Fruit fly (Drosophila melanogaster) whole organism, embryonic: ENCODE measurements around the gene CG5172.
A peak's percentile ranks its signal among the peaks of the same experiment; 100 is the strongest.

Source experiments
- Ada2b ChIP-seq: fragments of 200-800 bp; sonication (Bioruptor generic); IDR thresholded peaks from 2 replicates; pipeline ENCODE4 v1.3.6; 2022; ENCODE audit warnings: missing biosample characterization, missing genetic modification characterization
- Atf3 ChIP-seq: fragments of 200-800 bp; sonication (Bioruptor generic); optimal IDR thresholded peaks from 3 replicates; lab custom pipeline; 2016; ENCODE audit warnings: missing biosample characterization, missing genetic modification characterization
- Atf6 ChIP-seq: fragments of 200-800 bp; sonication (Bioruptor generic); IDR thresholded peaks from 2 replicates; pipeline ENCODE4 v1.3.6; 2022; ENCODE audit warnings: missing biosample characterization, missing genetic modification characterization
- BEAF-32 ChIP-seq: fragments of 200-800 bp; sonication (Bioruptor generic); optimal IDR thresholded peaks from 3 replicates; lab custom pipeline; 2017; ENCODE audit warnings: missing biosample characterization, missing genetic modification characterization, mild to moderate bottlenecking, moderate library complexity, missing genetic modification reagents
- CG10654 ChIP-seq: fragments of 200-800 bp; sonication (Bioruptor generic); optimal IDR thresholded peaks from 2 replicates; lab custom pipeline; 2016; ENCODE audit warnings: missing biosample characterization, missing genetic modification characterization
- CG10959 ChIP-seq: fragments of 200-800 bp; sonication (Bioruptor generic); IDR thresholded peaks from 2 replicates; pipeline ENCODE4 v1.3.6; 2022; ENCODE audit warnings: missing biosample characterization, missing genetic modification characterization
- CG15073 ChIP-seq: fragments of 200-800 bp; sonication (Bioruptor generic); optimal IDR thresholded peaks from 2 replicates; lab custom pipeline; 2016; ENCODE audit warnings: missing biosample characterization, missing genetic modification characterization
- CG17829 ChIP-seq: fragments of 200-800 bp; optimal IDR thresholded peaks from 2 replicates; lab custom pipeline; 2019; ENCODE audit warnings: missing biosample characterization, mild to moderate bottlenecking, missing genetic modification characterization, moderate library complexity
- CG1792 ChIP-seq: fragments of 200-800 bp; sonication (Bioruptor generic); optimal IDR thresholded peaks from 2 replicates; lab custom pipeline; 2016; ENCODE audit warnings: missing biosample characterization, missing genetic modification characterization
- CG18011 ChIP-seq: fragments of 200-800 bp; sonication (Bioruptor generic); optimal IDR thresholded peaks from 2 replicates; lab custom pipeline; 2017; ENCODE audit warnings: missing biosample characterization, missing genetic modification characterization, mild to moderate bottlenecking, moderate library complexity, missing genotype
- CG18476 ChIP-seq: fragments of 200-800 bp; sonication (Bioruptor generic); optimal IDR thresholded peaks from 2 replicates; lab custom pipeline; 2016; ENCODE audit warnings: missing biosample characterization, mild to moderate bottlenecking, missing genetic modification characterization
- CG18619 ChIP-seq: fragments of 200-800 bp; sonication (Bioruptor generic); optimal IDR thresholded peaks from 3 replicates; lab custom pipeline; 2017; ENCODE audit warnings: missing biosample characterization, mild to moderate bottlenecking, missing genetic modification characterization
- CG2875 ChIP-seq: fragments of 200-800 bp; sonication (Bioruptor generic); optimal IDR thresholded peaks from 2 replicates; lab custom pipeline; 2017; ENCODE audit warnings: missing biosample characterization, mild to moderate bottlenecking, missing genetic modification characterization, missing genetic modification reagents
- CG30020 ChIP-seq: fragments of 200-800 bp; optimal IDR thresholded peaks from 2 replicates; lab custom pipeline; 2019; ENCODE audit warnings: missing biosample characterization, mild to moderate bottlenecking, missing genetic modification characterization, moderate library complexity
- CG30403 ChIP-seq: fragments of 200-800 bp; sonication (Bioruptor generic); optimal IDR thresholded peaks from 3 replicates; lab custom pipeline; 2016; ENCODE audit warnings: missing biosample characterization, missing genetic modification characterization
- CG31365 ChIP-seq: fragments of 200-800 bp; sonication (Bioruptor generic); optimal IDR thresholded peaks from 2 replicates; lab custom pipeline; 2018; ENCODE audit warnings: missing biosample characterization, mild to moderate bottlenecking, missing genetic modification characterization
- CG32767 ChIP-seq: fragments of 200-800 bp; sonication (Bioruptor generic); IDR thresholded peaks from 2 replicates; pipeline ENCODE4 v1.3.6; 2022; ENCODE audit warnings: missing biosample characterization, missing genetic modification characterization
- CG3726 ChIP-seq: fragments of 200-800 bp; sonication (Bioruptor generic); IDR thresholded peaks from 3 replicates; pipeline ENCODE4, ENCODE4 v1.3.6; 2022; ENCODE audit warnings: missing biosample characterization, missing genetic modification characterization
- CG3838 ChIP-seq: fragments of 200-800 bp; sonication (Bioruptor generic); optimal IDR thresholded peaks from 3 replicates; lab custom pipeline; 2016; ENCODE audit warnings: missing biosample characterization, missing genetic modification characterization
- CG6765 ChIP-seq: fragments of 200-800 bp; sonication (Bioruptor generic); optimal IDR thresholded peaks from 3 replicates; lab custom pipeline; 2017; ENCODE audit warnings: missing biosample characterization, mild to moderate bottlenecking, missing genetic modification characterization
- CG6813 ChIP-seq: fragments of 200-800 bp; sonication (Bioruptor generic); optimal IDR thresholded peaks from 2 replicates; lab custom pipeline; 2017; ENCODE audit warnings: missing biosample characterization, missing genetic modification characterization, mild to moderate bottlenecking, moderate library complexity, missing genetic modification reagents
- CG8388 ChIP-seq: fragments of 200-800 bp; sonication (Bioruptor generic); optimal IDR thresholded peaks from 2 replicates; lab custom pipeline; 2019; ENCODE audit warnings: missing biosample characterization, mild to moderate bottlenecking, missing genetic modification characterization, moderate library complexity
- CG8478 ChIP-seq: fragments of >200 bp; optimal IDR thresholded peaks from 2 replicates; lab custom pipeline; 2018
- CG8944 ChIP-seq: fragments of 200-800 bp; sonication (Bioruptor generic); optimal IDR thresholded peaks from 3 replicates; lab custom pipeline; 2016; ENCODE audit warnings: missing biosample characterization, missing genetic modification characterization
- CHES-1-like ChIP-seq: fragments of 200-800 bp; sonication (Bioruptor generic); optimal IDR thresholded peaks from 2 replicates; lab custom pipeline; 2016; ENCODE audit warnings: missing biosample characterization, missing genetic modification characterization
- CrebB ChIP-seq: fragments of 200-800 bp; sonication (Bioruptor generic); optimal IDR thresholded peaks from 3 replicates; lab custom pipeline; 2018; ENCODE audit warnings: missing biosample characterization, mild to moderate bottlenecking, missing genetic modification characterization
- D19B ChIP-seq: fragments of 200-800 bp; sonication (Bioruptor generic); optimal IDR thresholded peaks from 2 replicates; lab custom pipeline; 2017; ENCODE audit warnings: missing biosample characterization, mild to moderate bottlenecking, missing genetic modification characterization
- Drgx ChIP-seq: fragments of 200-800 bp; sonication (Bioruptor generic); IDR thresholded peaks from 2 replicates; pipeline ENCODE4 v1.3.6; 2022; ENCODE audit warnings: missing biosample characterization, missing genetic modification characterization
- H15 ChIP-seq: fragments of 200-800 bp; sonication (Bioruptor generic); IDR thresholded peaks from 3 replicates; pipeline ENCODE4 v1.3.6; 2022; ENCODE audit warnings: missing biosample characterization, missing genetic modification characterization
- Jarid2 ChIP-seq: fragments of 200-800 bp; sonication (Bioruptor generic); optimal IDR thresholded peaks from 3 replicates; lab custom pipeline; 2017; ENCODE audit warnings: mild to moderate bottlenecking, missing biosample characterization, missing genetic modification reagents, missing genetic modification characterization
- Lpt ChIP-seq: fragments of >200 bp; optimal IDR thresholded peaks from 2 replicates; lab custom pipeline; 2018; ENCODE audit warnings: missing biosample characterization, missing genetic modification characterization
- Ravus ChIP-seq: fragments of 200-800 bp; sonication (Bioruptor generic); IDR thresholded peaks from 2 replicates; pipeline ENCODE4 v1.3.6; 2022; ENCODE audit warnings: missing biosample characterization, missing genetic modification characterization
- Spps ChIP-seq: fragments of 200-800 bp; sonication (Bioruptor generic); optimal IDR thresholded peaks from 2 replicates; lab custom pipeline; 2018; ENCODE audit warnings: missing biosample characterization, mild to moderate bottlenecking, missing genetic modification characterization
- ase ChIP-seq: fragments of 200-800 bp; sonication (Bioruptor generic); IDR thresholded peaks from 3 replicates; pipeline ENCODE4 v1.3.6; 2022; ENCODE audit warnings: missing biosample characterization, missing genetic modification characterization
- bowl ChIP-seq: fragments of 200-800 bp; sonication (Bioruptor generic); IDR thresholded peaks from 2 replicates; pipeline ENCODE4 v1.3.6; 2022; ENCODE audit warnings: missing biosample characterization, missing genetic modification characterization
- ci ChIP-seq: fragments of 200-800 bp; sonication (Bioruptor generic); IDR thresholded peaks from 3 replicates; pipeline ENCODE4 v1.3.6; 2022; ENCODE audit warnings: missing biosample characterization, missing genetic modification characterization
- croc ChIP-seq: fragments of 200-800 bp; sonication (Bioruptor generic); conservative IDR thresholded peaks from 3 replicates; pipeline ENCODE4 v1.3.6; 2022; ENCODE audit warnings: missing biosample characterization, missing genetic modification characterization
- dan ChIP-seq: fragments of 200-800 bp; sonication (Bioruptor generic); IDR thresholded peaks from 2 replicates; pipeline ENCODE4 v1.3.6; 2022; ENCODE audit warnings: missing biosample characterization, missing genetic modification characterization
- dimm ChIP-seq: fragments of 200-800 bp; sonication (Bioruptor generic); IDR thresholded peaks from 2 replicates; pipeline ENCODE4 v1.3.6; 2022; ENCODE audit warnings: missing biosample characterization, missing genetic modification characterization
- grau ChIP-seq: fragments of 200-800 bp; optimal IDR thresholded peaks from 3 replicates; lab custom pipeline; 2019; ENCODE audit warnings: missing biosample characterization, mild to moderate bottlenecking, missing genetic modification characterization, moderate library complexity
- gsb ChIP-seq: fragments of 200-800 bp; sonication (Bioruptor generic); IDR thresholded peaks from 2 replicates; pipeline ENCODE4 v1.3.6; 2022; ENCODE audit warnings: missing biosample characterization, missing genetic modification characterization
- lmd ChIP-seq: fragments of 200-800 bp; sonication (Bioruptor generic); IDR thresholded peaks from 2 replicates; pipeline ENCODE4 v1.3.6; 2022; ENCODE audit warnings: missing biosample characterization, missing genetic modification characterization
- pan ChIP-seq, 4 experiments: fragments of >200 bp in 3 of 4; fragments of 200-800 bp in 1 of 4; sonication (Bioruptor generic) in 1 of 4; optimal IDR thresholded peaks in 3 of 4; IDR thresholded peaks in 1 of 4; 2 replicates each; pipeline versions ENCODE4 v1.3.6 to Lab custom; 2017 to 2022; ENCODE audit warnings: missing biosample characterization in 2 of 4, missing genetic modification characterization in 2 of 4, mixed read lengths in 1 of 4
- sens-2 ChIP-seq: fragments of 200-800 bp; sonication (Bioruptor generic); IDR thresholded peaks from 2 replicates; pipeline ENCODE4 v1.3.6; 2022; ENCODE audit warnings: missing biosample characterization, missing genetic modification characterization
- sim ChIP-seq: fragments of 200-800 bp; sonication (Bioruptor generic); IDR thresholded peaks from 2 replicates; pipeline ENCODE4 v1.3.6; 2022; ENCODE audit warnings: missing biosample characterization, missing genetic modification characterization
- stc ChIP-seq: fragments of 200-800 bp; sonication (Bioruptor generic); IDR thresholded peaks from 2 replicates; pipeline ENCODE4 v1.3.6; 2022; ENCODE audit warnings: missing biosample characterization, missing genetic modification characterization
- stwl ChIP-seq: fragments of 200-800 bp; sonication (Bioruptor generic); optimal IDR thresholded peaks from 3 replicates; lab custom pipeline; 2018; ENCODE audit warnings: missing biosample characterization, mild to moderate bottlenecking, missing genetic modification characterization, moderate library complexity
- tna ChIP-seq: fragments of 200-800 bp; sonication (Bioruptor generic); IDR thresholded peaks from 2 replicates; pipeline ENCODE4 v1.3.6; 2022; ENCODE audit warnings: missing biosample characterization, missing genetic modification characterization; ENCODE audit not compliant: partially characterized antibody
- toy ChIP-seq: fragments of 200-800 bp; sonication (Bioruptor generic); IDR thresholded peaks from 2 replicates; pipeline ENCODE4 v1.3.6; 2022; ENCODE audit warnings: missing biosample characterization, missing genetic modification characterization
- usp ChIP-seq: fragments of >200 bp; optimal IDR thresholded peaks from 2 replicates; lab custom pipeline; 2017; ENCODE audit warnings: missing biosample characterization, missing genetic modification characterization
- zf30C ChIP-seq: fragments of 200-800 bp; sonication (Bioruptor generic); optimal IDR thresholded peaks from 3 replicates; lab custom pipeline; 2018; ENCODE audit warnings: missing biosample characterization, mild to moderate bottlenecking, missing genetic modification characterization
- zfh1 ChIP-seq: fragments of 200-800 bp; sonication (Bioruptor generic); IDR thresholded peaks from 3 replicates; pipeline ENCODE4 v1.3.6; 2022; ENCODE audit warnings: missing biosample characterization, missing genetic modification characterization

The CG5172 gene

DNA sequence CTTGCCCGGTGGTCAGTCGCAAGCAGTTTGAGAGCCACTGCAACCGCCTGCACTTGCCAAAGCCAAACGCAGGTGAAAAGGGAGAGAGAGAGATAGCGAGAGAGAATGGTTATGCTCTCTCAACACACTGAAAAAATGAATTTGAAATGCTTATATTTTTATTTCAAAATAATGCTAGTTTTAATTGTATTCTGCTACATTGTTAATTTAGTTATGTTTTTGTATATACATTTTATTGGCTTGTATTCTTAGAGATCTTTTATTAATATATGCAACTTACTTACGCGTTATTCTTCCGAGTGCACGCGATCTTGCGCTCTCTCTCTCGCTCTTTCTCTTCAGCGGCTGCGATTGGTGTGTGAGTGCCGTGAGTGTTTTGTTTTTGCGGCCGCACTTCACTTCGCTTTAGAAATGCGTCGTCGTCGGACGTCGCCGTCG lies 42.7 kb upstream of the CG5172 start (continued):
- no peak for TF ChIP-seq tna (GFP tag; lab: Robert Waterston, UW)
- TF ChIP-seq CG10654: peak; percentile 97
- peak; percentile 89 for TF ChIP-seq CG32767 (GFP tag; lab: Robert Waterston, UW)
- TF ChIP-seq dan (GFP tag; lab: Robert Waterston, UW): peak; percentile 94
- peak; percentile 91 for TF ChIP-seq CG6765
- peak; percentile 14 for TF ChIP-seq CG30403 (GFP tag; lab: Kevin White, UChicago)
- peak; percentile 97 for TF ChIP-seq CG18476 (GFP tag; lab: Kevin White, UChicago)
- no peak for TF ChIP-seq CHES-1-like (GFP tag; lab: Kevin White, UChicago)
- no peak for TF ChIP-seq CG3838 (GFP tag; lab: Kevin White, UChicago)
- no peak for TF ChIP-seq Lpt
- TF ChIP-seq bowl: peak; percentile 99
- peak; percentile 88 for TF ChIP-seq ci (GFP tag; lab: Robert Waterston, UW)
- TF ChIP-seq CG8478: no peak
- no peak for TF ChIP-seq CG8388 (GFP tag; lab: Kevin White, UChicago)
- peak; percentile 89 for TF ChIP-seq Atf6
- TF ChIP-seq CG30020 (tag; lab: Kevin White, UChicago): peak; percentile 86
- TF ChIP-seq gsb (GFP tag; lab: Robert Waterston, UW): peak; percentile 97
- TF ChIP-seq CG6813: peak; percentile 97
- TF ChIP-seq grau (tag; lab: Kevin White, UChicago): no peak
- TF ChIP-seq stc (GFP tag; lab: Robert Waterston, UW): peak; percentile 99
- peak; percentile 84 for TF ChIP-seq Jarid2 (GFP tag; lab: Kevin White, UChicago)
- TF ChIP-seq toy (GFP tag; lab: Robert Waterston, UW): peak; percentile 96
- no peak for TF ChIP-seq CrebB
- TF ChIP-seq BEAF-32 (GFP tag; lab: Kevin White, UChicago): no peak
- TF ChIP-seq Drgx (GFP tag; lab: Robert Waterston, UW): peak; percentile 99
- TF ChIP-seq croc (GFP tag; lab: Robert Waterston, UW): peak; percentile 99
- TF ChIP-seq Ravus (GFP tag; lab: Robert Waterston, UW): peak; percentile 96
- TF ChIP-seq CG2875 (GFP tag; lab: Kevin White, UChicago): no peak
- peak; percentile 99 for TF ChIP-seq zfh1 (GFP tag; lab: Robert Waterston, UW)
- TF ChIP-seq pan (optimal IDR thresholded peaks at IDR 0.05; lab: Kevin White, UChicago): no peak
- peak in 1 of 2 experiments; percentile 99 for TF ChIP-seq pan (GFP tag; optimal IDR thresholded peaks at IDR 0.05 in 1 of 2, IDR thresholded peaks at IDR 0.05 in 1 of 2)
- no peak for TF ChIP-seq usp (GFP tag; lab: Kevin White, UChicago)
- peak; percentile 99 for TF ChIP-seq sim (GFP tag; lab: Robert Waterston, UW)
- peak; percentile 99 for TF ChIP-seq CG10959 (GFP tag; lab: Robert Waterston, UW)
- TF ChIP-seq H15 (GFP tag; lab: Robert Waterston, UW): peak; percentile 99
- TF ChIP-seq dimm (GFP tag; lab: Robert Waterston, UW): peak; percentile 98
- peak; percentile 88 for TF ChIP-seq CG1792 (GFP tag; lab: Kevin White, UChicago)
- TF ChIP-seq CG3726: peak; percentile 98
- peak; percentile 98 for TF ChIP-seq ase (GFP tag; lab: Robert Waterston, UW)
- TF ChIP-seq zf30C (GFP tag; lab: Kevin White, UChicago): peak; percentile 52
- TF ChIP-seq CG8944 (GFP tag; lab: Kevin White, UChicago): no peak
- no peak for TF ChIP-seq CG18011 (GFP tag; lab: Kevin White, UChicago)
- peak; percentile 83 for TF ChIP-seq D19B (GFP tag; lab: Kevin White, UChicago)
- TF ChIP-seq lmd (GFP tag; lab: Robert Waterston, UW): peak; percentile 99
- TF ChIP-seq stwl (tag; lab: Kevin White, UChicago): peak; percentile 70
- no peak for TF ChIP-seq CG18619 (GFP tag; lab: Kevin White, UChicago)
- TF ChIP-seq Ada2b: peak; percentile 99
- peak; percentile 83 for TF ChIP-seq CG31365 (tag; lab: Kevin White, UChicago)
- peak; percentile 97 for TF ChIP-seq Spps (tag; lab: Kevin White, UChicago)
- TF ChIP-seq sens-2 (GFP tag; lab: Robert Waterston, UW): peak; percentile 94
- no peak for TF ChIP-seq CG15073 (GFP tag; lab: Kevin White, UChicago)
- TF ChIP-seq Atf3 (GFP tag; lab: Kevin White, UChicago): no peak
- TF ChIP-seq CG17829 (tag; lab: Kevin White, UChicago): peak; percentile 99
